Fruit fly (Drosophila melanogaster) whole organism, embryonic: ENCODE data around the gene CG43389.
A peak's percentile ranks its signal among the peaks of the same experiment; 100 is the strongest.

Experiments used
- Adf1 ChIP-seq: fragments of 200-800 bp; sonication (Bioruptor generic); IDR thresholded peaks from 2 replicates; pipeline ENCODE4 v1.3.6; 2022; ENCODE audit warnings: missing biosample characterization, missing genetic modification characterization
- Atf6 ChIP-seq: fragments of 200-800 bp; sonication (Bioruptor generic); IDR thresholded peaks from 2 replicates; pipeline ENCODE4 v1.3.6; 2022; ENCODE audit warnings: missing biosample characterization, missing genetic modification characterization
- B-H2 ChIP-seq: fragments of 200-800 bp; sonication (Bioruptor generic); optimal IDR thresholded peaks from 2 replicates; lab custom pipeline; 2018; ENCODE audit warnings: missing biosample characterization, mild to moderate bottlenecking, missing genetic modification characterization
- BtbVII ChIP-seq: fragments of 200-800 bp; sonication (Bioruptor generic); optimal IDR thresholded peaks from 3 replicates; lab custom pipeline; 2017; ENCODE audit warnings: missing biosample characterization, mild to moderate bottlenecking, missing genetic modification characterization
- CG10543 ChIP-seq: fragments of 200-800 bp; sonication (Bioruptor generic); optimal IDR thresholded peaks from 3 replicates; lab custom pipeline; 2017; ENCODE audit warnings: missing biosample characterization, mild to moderate bottlenecking, missing genetic modification characterization, moderate library complexity
- CG10979 ChIP-seq: fragments of 200-800 bp; sonication (Bioruptor generic); optimal IDR thresholded peaks from 2 replicates; lab custom pipeline; 2018; ENCODE audit warnings: missing biosample characterization, mild to moderate bottlenecking, missing genetic modification characterization, moderate library complexity
- CG12155 ChIP-seq: fragments of 200-800 bp; sonication (Bioruptor generic); optimal IDR thresholded peaks from 3 replicates; lab custom pipeline; 2016; ENCODE audit warnings: missing biosample characterization, missing genetic modification characterization
- CG13296 ChIP-seq: fragments of 200-800 bp; sonication (Bioruptor generic); optimal IDR thresholded peaks from 3 replicates; lab custom pipeline; 2018; ENCODE audit warnings: missing biosample characterization, mild to moderate bottlenecking, missing genetic modification characterization
- CG15479 ChIP-seq: fragments of 200-800 bp; sonication (Bioruptor generic); optimal IDR thresholded peaks from 3 replicates; lab custom pipeline; 2019; ENCODE audit warnings: missing biosample characterization, mild to moderate bottlenecking, missing genetic modification characterization, moderate library complexity
- CG16863 ChIP-seq: fragments of 200-800 bp; sonication (Bioruptor generic); optimal IDR thresholded peaks from 3 replicates; lab custom pipeline; 2016; ENCODE audit warnings: missing biosample characterization, missing genetic modification characterization
- CG17385 ChIP-seq: fragments of 200-800 bp; sonication (Bioruptor generic); optimal IDR thresholded peaks from 3 replicates; lab custom pipeline; 2018; ENCODE audit warnings: missing biosample characterization, mild to moderate bottlenecking, missing genetic modification characterization
- CG18262 ChIP-seq: fragments of 200-800 bp; optimal IDR thresholded peaks from 3 replicates; lab custom pipeline; 2019; ENCODE audit warnings: missing biosample characterization, mild to moderate bottlenecking, missing genetic modification characterization, moderate library complexity
- CG1832 ChIP-seq: fragments of 200-800 bp; sonication (Bioruptor generic); optimal IDR thresholded peaks from 2 replicates; lab custom pipeline; 2017; ENCODE audit warnings: missing biosample characterization, mild to moderate bottlenecking, missing genetic modification characterization, inconsistent platforms
- CG2202 ChIP-seq: fragments of 200-800 bp; sonication (Bioruptor generic); optimal IDR thresholded peaks from 2 replicates; lab custom pipeline; 2018; ENCODE audit warnings: missing biosample characterization, mild to moderate bottlenecking, missing genetic modification characterization
- CG3163 ChIP-seq: fragments of 200-800 bp; sonication (Bioruptor generic); optimal IDR thresholded peaks from 3 replicates; lab custom pipeline; 2016; ENCODE audit warnings: missing biosample characterization, missing genetic modification characterization
- CG32532 ChIP-seq: fragments of 200-800 bp; sonication (Bioruptor generic); IDR thresholded peaks from 2 replicates; pipeline ENCODE4 v1.3.6; 2022; ENCODE audit warnings: missing biosample characterization, missing genetic modification characterization
- CG3407 ChIP-seq: fragments of 200-800 bp; sonication (Bioruptor generic); optimal IDR thresholded peaks from 2 replicates; lab custom pipeline; 2018; ENCODE audit warnings: missing biosample characterization, mild to moderate bottlenecking, missing genetic modification characterization
- CG34224 ChIP-seq: fragments of 200-800 bp; sonication (Bioruptor generic); IDR thresholded peaks from 3 replicates; pipeline ENCODE4 v1.3.6; 2022; ENCODE audit warnings: missing biosample characterization, missing genetic modification characterization; ENCODE audit not compliant: partially characterized antibody
- CG34376 ChIP-seq: fragments of 200-800 bp; sonication (Bioruptor generic); optimal IDR thresholded peaks from 2 replicates; lab custom pipeline; 2018; ENCODE audit warnings: missing biosample characterization, mild to moderate bottlenecking, missing genetic modification characterization
- CG34422 ChIP-seq: fragments of 200-800 bp; sonication (Bioruptor generic); IDR thresholded peaks from 3 replicates; pipeline ENCODE4 v1.3.6; 2022; ENCODE audit warnings: missing biosample characterization, missing genetic modification characterization
- CG6254 ChIP-seq: fragments of 200-800 bp; sonication (Bioruptor generic); optimal IDR thresholded peaks from 3 replicates; lab custom pipeline; 2017; ENCODE audit warnings: mild to moderate bottlenecking, missing biosample characterization, missing genetic modification reagents, missing genetic modification characterization
- CG7987 ChIP-seq: fragments of 200-800 bp; sonication (Bioruptor generic); optimal IDR thresholded peaks from 2 replicates; lab custom pipeline; 2018; ENCODE audit warnings: missing biosample characterization, mild to moderate bottlenecking, missing genetic modification characterization, moderate library complexity
- CG8478 ChIP-seq: fragments of >200 bp; optimal IDR thresholded peaks from 2 replicates; lab custom pipeline; 2018
- Doc3 ChIP-seq: fragments of 200-800 bp; sonication (Bioruptor generic); IDR thresholded peaks from 3 replicates; pipeline ENCODE4 v1.3.6; 2022; ENCODE audit warnings: missing biosample characterization, missing genetic modification characterization; ENCODE audit not compliant: partially characterized antibody
- Fer1 ChIP-seq: fragments of 200-800 bp; sonication (Bioruptor generic); optimal IDR thresholded peaks from 2 replicates; lab custom pipeline; 2017; ENCODE audit warnings: missing biosample characterization, mild to moderate bottlenecking, missing genetic modification characterization
- HLHmδ ChIP-seq: fragments of 200-800 bp; sonication (Bioruptor generic); optimal IDR thresholded peaks from 2 replicates; lab custom pipeline; 2018; ENCODE audit warnings: missing biosample characterization, mild to moderate bottlenecking, missing genetic modification characterization, moderate library complexity
- Hand ChIP-seq: fragments of 200-800 bp; sonication (Bioruptor generic); optimal IDR thresholded peaks from 2 replicates; lab custom pipeline; 2017; ENCODE audit warnings: mild to moderate bottlenecking, missing biosample characterization, missing genetic modification reagents, missing genetic modification characterization
- Hsf ChIP-seq: fragments of 200-800 bp; sonication (Bioruptor generic); optimal IDR thresholded peaks from 3 replicates; lab custom pipeline; 2016; ENCODE audit warnings: missing biosample characterization, missing genetic modification characterization
- MESR4 ChIP-seq: fragments of 200-800 bp; sonication (Bioruptor generic); optimal IDR thresholded peaks from 2 replicates; lab custom pipeline; 2018; ENCODE audit warnings: missing biosample characterization, mild to moderate bottlenecking, missing genetic modification characterization, moderate library complexity
- Nf-YC ChIP-seq: fragments of 200-800 bp; optimal IDR thresholded peaks from 3 replicates; lab custom pipeline; 2019; ENCODE audit warnings: missing biosample characterization, mild to moderate bottlenecking, missing genetic modification characterization, moderate library complexity
- Trl ChIP-seq, 3 experiments: fragments of >200 bp in 2 of 3; fragments of 200-800 bp in 1 of 3; sonication (Bioruptor generic) in 1 of 3; optimal IDR thresholded peaks; 2 replicates in 1 of 3; 3 replicates in 2 of 3; lab custom pipeline; 2016 to 2017; ENCODE audit warnings: missing biosample characterization in 1 of 3, missing genetic modification characterization in 1 of 3
- YL-1 ChIP-seq: fragments of 200-800 bp; sonication (Bioruptor generic); optimal IDR thresholded peaks from 3 replicates; lab custom pipeline; 2017; ENCODE audit warnings: missing biosample characterization, mild to moderate bottlenecking, missing genetic modification characterization
- br ChIP-seq: fragments of >200 bp; optimal IDR thresholded peaks from 2 replicates; lab custom pipeline; 2017
- bsh ChIP-seq, 2 experiments: fragments of 200-800 bp; sonication (Bioruptor generic); optimal IDR thresholded peaks; 2 replicates each; lab custom pipeline; 2017 to 2018; ENCODE audit warnings: mild to moderate bottlenecking in 2 of 2, missing biosample characterization in 2 of 2, missing genetic modification characterization in 2 of 2, moderate library complexity in 1 of 2
- cad ChIP-seq: fragments of >200 bp; optimal IDR thresholded peaks from 2 replicates; lab custom pipeline; 2017; ENCODE audit warnings: missing biosample characterization, missing genetic modification characterization
- cg ChIP-seq: fragments of 200-800 bp; sonication (Bioruptor generic); optimal IDR thresholded peaks from 3 replicates; lab custom pipeline; 2019; ENCODE audit warnings: missing biosample characterization, mild to moderate bottlenecking, missing genetic modification characterization, moderate library complexity
- chn ChIP-seq: fragments of 200-800 bp; sonication (Bioruptor generic); optimal IDR thresholded peaks from 2 replicates; lab custom pipeline; 2016; ENCODE audit warnings: missing biosample characterization, missing genetic modification characterization
- dm ChIP-seq: fragments of 200-800 bp; sonication (Bioruptor generic); optimal IDR thresholded peaks from 3 replicates; lab custom pipeline; 2016; ENCODE audit warnings: missing biosample characterization, missing genetic modification characterization
- dpn ChIP-seq, 2 experiments: fragments of 200-800 bp; sonication (Bioruptor generic); optimal IDR thresholded peaks; 3 replicates each; lab custom pipeline; 2016; ENCODE audit warnings: missing biosample characterization in 2 of 2, missing genetic modification characterization in 2 of 2
- fd3F ChIP-seq: fragments of 200-800 bp; sonication (Bioruptor generic); optimal IDR thresholded peaks from 2 replicates; lab custom pipeline; 2018; ENCODE audit warnings: missing biosample characterization, mild to moderate bottlenecking, missing genetic modification characterization, moderate library complexity
- ftz-f1 ChIP-seq: fragments of 200-800 bp; sonication (Bioruptor generic); optimal IDR thresholded peaks from 2 replicates; lab custom pipeline; 2016; ENCODE audit warnings: missing biosample characterization, missing genetic modification characterization
- nom ChIP-seq: fragments of 200-800 bp; sonication (Bioruptor generic); optimal IDR thresholded peaks from 2 replicates; lab custom pipeline; 2017; ENCODE audit warnings: missing biosample characterization, missing genetic modification characterization, mild to moderate bottlenecking, moderate library complexity, missing genetic modification reagents
- pros ChIP-seq: fragments of 200-800 bp; sonication (Bioruptor generic); optimal IDR thresholded peaks from 3 replicates; lab custom pipeline; 2019; ENCODE audit warnings: missing biosample characterization, mild to moderate bottlenecking, missing genetic modification characterization, moderate library complexity
- psq ChIP-seq: fragments of 200-800 bp; sonication (Bioruptor generic); optimal IDR thresholded peaks from 2 replicates; lab custom pipeline; 2017; ENCODE audit warnings: missing biosample characterization, missing genetic modification characterization
- pzg ChIP-seq: fragments of 200-800 bp; sonication (Bioruptor generic); optimal IDR thresholded peaks from 3 replicates; lab custom pipeline; 2018; ENCODE audit warnings: missing biosample characterization, mild to moderate bottlenecking, missing genetic modification characterization, moderate library complexity
- sens ChIP-seq: fragments of 200-800 bp; sonication (Bioruptor generic); peaks from one replicate; lab custom pipeline; 2016; ENCODE audit warnings: missing biosample characterization, missing genetic modification characterization
- sob ChIP-seq: fragments of 200-800 bp; sonication (Bioruptor generic); IDR thresholded peaks from 2 replicates; pipeline ENCODE4 v1.3.6; 2022; ENCODE audit warnings: missing biosample characterization, missing genetic modification characterization
- unc-4 ChIP-seq: fragments of 200-800 bp; sonication (Bioruptor generic); IDR thresholded peaks from 2 replicates; pipeline ENCODE4 v1.3.6; 2022; ENCODE audit warnings: missing biosample characterization, missing genetic modification characterization; ENCODE audit not compliant: partially characterized antibody

CG43389 gene

DNA sequence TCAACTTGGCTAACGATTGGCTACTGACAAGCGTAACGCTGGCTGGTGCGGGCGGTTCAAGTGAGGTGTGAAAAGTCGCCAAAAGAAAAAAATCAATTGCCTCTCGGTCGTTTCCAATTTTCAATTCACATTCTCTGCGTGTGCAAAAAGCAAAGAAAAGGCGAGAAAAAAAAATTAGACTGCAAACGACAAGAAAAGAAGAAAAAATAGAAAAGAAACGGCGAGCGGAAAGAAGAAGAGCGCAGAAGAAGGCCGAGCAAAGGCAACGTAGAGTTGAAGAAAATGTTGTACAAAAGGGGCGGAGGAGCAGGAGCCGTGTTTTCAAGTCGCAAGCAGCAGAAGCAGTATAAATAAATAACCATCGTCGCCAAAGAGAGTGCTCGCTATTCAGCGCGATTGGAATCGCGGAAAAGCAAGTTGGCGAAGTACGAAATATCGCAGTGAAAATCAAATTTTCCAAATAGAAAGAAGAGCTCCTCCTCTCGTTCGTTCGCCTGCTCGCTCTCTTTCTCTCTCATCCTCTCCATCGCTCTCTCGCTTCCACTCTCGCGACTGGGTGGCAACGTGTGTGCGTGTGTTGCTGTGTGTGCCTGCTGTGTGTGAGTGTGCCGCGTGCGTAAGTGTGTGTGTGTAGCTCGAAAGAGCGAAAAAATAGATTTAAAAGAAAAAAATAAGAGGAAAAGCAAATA, 21.9 kb upstream of the CG43389 start:
- TF ChIP-seq CG34224 (GFP tag; lab: Robert Waterston, UW) (no peak; the same call in 1 of the 3 replicates), CG2202 (no peak), CG17385 (peak; percentile 90), CG6254 (GFP tag; lab: Kevin White, UChicago) (peak; percentile 20), CG7987 (GFP tag; lab: Kevin White, UChicago) (peak; percentile 54), cad (no peak), chn (GFP tag; lab: Kevin White, UChicago) (peak; percentile 26), cg (GFP tag; lab: Kevin White, UChicago) (peak; percentile 100), BtbVII (GFP tag; lab: Kevin White, UChicago) (peak; percentile 51), unc-4 (GFP tag; lab: Robert Waterston, UW) (0 out of 2 replicates have a peak, but pooled peaks have one; percentile 21), fd3F (GFP tag; lab: Kevin White, UChicago) (no peak), Adf1 (GFP tag; lab: Robert Waterston, UW) (peak; percentile 32; the same call in 1 of the 2 replicates), sens (peak; percentile 10), nom (GFP tag; lab: Kevin White, UChicago) (peak; percentile 68), Fer1 (GFP tag; lab: Kevin White, UChicago) (peak; percentile 26), CG12155 (GFP tag; lab: Kevin White, UChicago) (peak; percentile 19), CG10543 (GFP tag; lab: Kevin White, UChicago) (peak; percentile 23), B-H2 (GFP tag; lab: Kevin White, UChicago) (peak; percentile 14), CG32532 (peak; percentile 55; the same call in 1 of the 2 replicates), dm (GFP tag; lab: Kevin White, UChicago) (peak; percentile 3), CG1832 (GFP tag; lab: Kevin White, UChicago) (peak; percentile 87), ftz-f1 (GFP tag; lab: Kevin White, UChicago) (peak; percentile 34), pzg (peak; percentile 7), CG18262 (tag; lab: Kevin White, UChicago) (no peak), CG10979 (tag; lab: Kevin White, UChicago) (no peak), CG15479 (GFP tag; lab: Kevin White, UChicago) (peak; percentile 58), sob (GFP tag; lab: Robert Waterston, UW) (peak; percentile 20; the same call in 1 of the 2 replicates), Trl (optimal IDR thresholded peaks at IDR 0.05; lab: Kevin White, UChicago) (peak; percentile 95 to 99), Trl (GFP tag; optimal IDR thresholded peaks at IDR 0.05; lab: Kevin White, UChicago) (peak; percentile 67), CG16863 (GFP tag; lab: Kevin White, UChicago) (no peak), br (lab: Kevin White, UChicago) (no peak), pros (GFP tag; lab: Kevin White, UChicago) (peak; percentile 58), Atf6 (GFP tag; lab: Robert Waterston, UW) (peak; percentile 50; the same call in 1 of the 2 replicates), CG34376 (peak; percentile 60), HLHmδ (GFP tag; lab: Kevin White, UChicago) (peak; percentile 46), bsh (GFP tag; optimal IDR thresholded peaks at IDR 0.05; lab: Kevin White, UChicago) (peak in 1 of 2 experiments; percentile 48), CG13296 (GFP tag; lab: Kevin White, UChicago) (no peak), CG8478 (lab: Kevin White, UChicago) (peak; percentile 90), CG3163 (GFP tag; lab: Kevin White, UChicago) (peak; percentile 66), Hsf (GFP tag; lab: Kevin White, UChicago) (no peak), dpn (GFP tag; optimal IDR thresholded peaks at IDR 0.05; lab: Kevin White, UChicago) (peak in 1 of 2 experiments; percentile 17), CG3407 (GFP tag; lab: Kevin White, UChicago) (no peak), MESR4 (peak; percentile 23), Nf-YC (tag; lab: Kevin White, UChicago) (no peak), Doc3 (GFP tag; lab: Robert Waterston, UW) (0 out of 3 replicates have a peak, but pooled peaks have one; percentile 5), YL-1 (GFP tag; lab: Kevin White, UChicago) (peak; percentile 8), CG34422 (peak; percentile 28; the same call in 1 of the 3 replicates), Hand (GFP tag; lab: Kevin White, UChicago) (peak; percentile 54), psq (GFP tag; lab: Kevin White, UChicago) (peak; percentile 18)
